Fruit fly (Drosophila melanogaster) whole organism, prepupa: ENCODE results near the gene CG13407.
A peak's percentile ranks its signal among the peaks of the same experiment; 100 is the strongest.

Experiments used
- Blimp-1 ChIP-seq: fragments of 200-800 bp; sonication (Bioruptor generic); optimal IDR thresholded peaks from 3 replicates; lab custom pipeline; 2017; ENCODE audit warnings: missing biosample characterization, missing genetic modification characterization, mild to moderate bottlenecking, moderate library complexity, missing genetic modification reagents
- CG10631 ChIP-seq: fragments of 200-800 bp; sonication (Bioruptor generic); optimal IDR thresholded peaks from 2 replicates; lab custom pipeline; 2016; ENCODE audit warnings: missing biosample characterization, missing genetic modification characterization
- CG10669 ChIP-seq: fragments of 200-800 bp; sonication (Bioruptor generic); optimal IDR thresholded peaks from 3 replicates; lab custom pipeline; 2018; ENCODE audit warnings: missing biosample characterization, mild to moderate bottlenecking, missing genetic modification characterization, moderate library complexity
- CG11294 ChIP-seq: fragments of 200-800 bp; sonication (Bioruptor generic); IDR thresholded peaks from 2 replicates; pipeline ENCODE4 v1.3.6; 2022; ENCODE audit warnings: missing biosample characterization, missing genetic modification characterization
- CG11762 ChIP-seq: fragments of 200-800 bp; sonication (Bioruptor generic); optimal IDR thresholded peaks from 3 replicates; lab custom pipeline; 2016; ENCODE audit warnings: missing biosample characterization, missing genetic modification characterization; ENCODE audit not compliant: insufficient read depth
- CG11902 ChIP-seq: fragments of 200-800 bp; sonication (Bioruptor generic); optimal IDR thresholded peaks from 3 replicates; lab custom pipeline; 2016; ENCODE audit warnings: missing biosample characterization, missing genetic modification characterization
- CG1621 ChIP-seq: fragments of 200-800 bp; sonication (Bioruptor generic); optimal IDR thresholded peaks from 3 replicates; lab custom pipeline; 2018; ENCODE audit warnings: missing biosample characterization, mild to moderate bottlenecking, missing genetic modification characterization
- CG16779 ChIP-seq: fragments of 200-800 bp; sonication (Bioruptor generic); optimal IDR thresholded peaks from 3 replicates; lab custom pipeline; 2017; ENCODE audit warnings: missing biosample characterization, mild to moderate bottlenecking, missing genetic modification characterization
- CG3032 ChIP-seq: fragments of 200-800 bp; optimal IDR thresholded peaks from 2 replicates; lab custom pipeline; 2019; ENCODE audit warnings: missing biosample characterization, mild to moderate bottlenecking, missing genetic modification characterization, moderate library complexity
- CG31627 ChIP-seq: fragments of 200-800 bp; sonication (Bioruptor generic); optimal IDR thresholded peaks from 3 replicates; lab custom pipeline; 2016; ENCODE audit warnings: missing biosample characterization, missing genetic modification characterization
- CG32006 ChIP-seq: fragments of 200-800 bp; sonication (Bioruptor generic); optimal IDR thresholded peaks from 3 replicates; lab custom pipeline; 2017; ENCODE audit warnings: missing biosample characterization, mild to moderate bottlenecking, missing genetic modification characterization
- CG34406 ChIP-seq: fragments of 200-800 bp; sonication (Bioruptor generic); optimal IDR thresholded peaks from 3 replicates; lab custom pipeline; 2016; ENCODE audit warnings: missing biosample characterization, missing genetic modification characterization
- CG3919 ChIP-seq: fragments of 200-800 bp; sonication (Bioruptor generic); optimal IDR thresholded peaks from 3 replicates; lab custom pipeline; 2016; ENCODE audit warnings: missing biosample characterization, missing genetic modification characterization
- CG4318 ChIP-seq: fragments of 200-800 bp; sonication (Bioruptor generic); optimal IDR thresholded peaks from 3 replicates; lab custom pipeline; 2017; ENCODE audit warnings: missing biosample characterization, mild to moderate bottlenecking, missing genetic modification characterization
- CG6163 ChIP-seq: fragments of 200-800 bp; sonication (Bioruptor generic); IDR thresholded peaks from 3 replicates; pipeline ENCODE4 v1.3.6; 2022; ENCODE audit warnings: missing biosample characterization, missing genetic modification characterization
- CG6276 ChIP-seq: fragments of 200-800 bp; sonication (Bioruptor generic); optimal IDR thresholded peaks from 2 replicates; lab custom pipeline; 2017; ENCODE audit warnings: missing biosample characterization, mild to moderate bottlenecking, missing genetic modification characterization
- CG6792 ChIP-seq: fragments of 200-800 bp; sonication (Bioruptor generic); optimal IDR thresholded peaks from 3 replicates; lab custom pipeline; 2016; ENCODE audit warnings: missing biosample characterization, missing genetic modification characterization
- CG6854 ChIP-seq: fragments of 200-800 bp; sonication (Bioruptor generic); optimal IDR thresholded peaks from 2 replicates; lab custom pipeline; 2017; ENCODE audit warnings: missing biosample characterization, mild to moderate bottlenecking, missing genetic modification characterization
- CG7368 ChIP-seq: fragments of 200-800 bp; sonication (Bioruptor generic); optimal IDR thresholded peaks from 3 replicates; lab custom pipeline; 2016; ENCODE audit warnings: missing biosample characterization, missing genetic modification characterization
- CG8119 ChIP-seq: fragments of 200-800 bp; sonication (Bioruptor generic); IDR thresholded peaks from 3 replicates; pipeline ENCODE4 v1.3.6; 2022; ENCODE audit warnings: missing biosample characterization, missing genetic modification characterization
- CG8319 ChIP-seq: fragments of 200-800 bp; sonication (Bioruptor generic); optimal IDR thresholded peaks from 3 replicates; lab custom pipeline; 2016; ENCODE audit warnings: missing biosample characterization, missing genetic modification characterization
- CG9139 ChIP-seq: fragments of 200-800 bp; sonication (Bioruptor generic); optimal IDR thresholded peaks from 3 replicates; lab custom pipeline; 2017; ENCODE audit warnings: missing biosample characterization, mild to moderate bottlenecking, missing genetic modification characterization
- Eip75B ChIP-seq: fragments of 200-800 bp; sonication (Bioruptor generic); optimal IDR thresholded peaks from 3 replicates; lab custom pipeline; 2016; ENCODE audit warnings: missing biosample characterization, missing genetic modification characterization
- Eip78C ChIP-seq: fragments of 200-800 bp; sonication (Bioruptor generic); peaks from one replicate; lab custom pipeline; 2016; ENCODE audit warnings: missing biosample characterization, missing genetic modification characterization
- Eip93F ChIP-seq: fragments of 200-800 bp; sonication (Bioruptor generic); optimal IDR thresholded peaks from 2 replicates; lab custom pipeline; 2016; ENCODE audit warnings: missing biosample characterization, mild to moderate bottlenecking, missing genetic modification characterization
- Ets21C ChIP-seq: fragments of 200-800 bp; sonication (Bioruptor generic); optimal IDR thresholded peaks from 3 replicates; lab custom pipeline; 2016; ENCODE audit warnings: missing biosample characterization, missing genetic modification characterization
- Gug ChIP-seq: fragments of 200-800 bp; sonication (Bioruptor generic); IDR thresholded peaks from 2 replicates; pipeline ENCODE4 v1.3.6; 2022; ENCODE audit warnings: missing biosample characterization, missing genetic modification characterization
- Lpt ChIP-seq: fragments of 200-800 bp; sonication (Bioruptor generic); optimal IDR thresholded peaks from 3 replicates; lab custom pipeline; 2016; ENCODE audit warnings: missing biosample characterization, missing genetic modification characterization
- Met ChIP-seq: fragments of 200-800 bp; sonication (Bioruptor generic); optimal IDR thresholded peaks from 3 replicates; lab custom pipeline; 2016; ENCODE audit warnings: missing biosample characterization, missing genetic modification characterization
- OdsH ChIP-seq: fragments of 200-800 bp; sonication (Bioruptor generic); optimal IDR thresholded peaks from 3 replicates; lab custom pipeline; 2016; ENCODE audit warnings: missing biosample characterization, missing genetic modification characterization
- Smox ChIP-seq: fragments of 200-800 bp; sonication (Bioruptor generic); optimal IDR thresholded peaks from 3 replicates; lab custom pipeline; 2016; ENCODE audit warnings: missing biosample characterization, missing genetic modification characterization
- Sox14 ChIP-seq: fragments of 200-800 bp; sonication (Bioruptor generic); optimal IDR thresholded peaks from 3 replicates; lab custom pipeline; 2016; ENCODE audit warnings: missing biosample characterization, missing genetic modification characterization
- Sox15 ChIP-seq: fragments of 200-800 bp; sonication (Bioruptor generic); optimal IDR thresholded peaks from 3 replicates; lab custom pipeline; 2016; ENCODE audit warnings: missing biosample characterization, missing genetic modification characterization
- acj6 ChIP-seq: fragments of 200-800 bp; sonication (Bioruptor generic); optimal IDR thresholded peaks from 3 replicates; lab custom pipeline; 2016; ENCODE audit warnings: missing biosample characterization, missing genetic modification characterization
- cyc ChIP-seq: fragments of 200-800 bp; sonication (Bioruptor generic); optimal IDR thresholded peaks from 3 replicates; lab custom pipeline; 2016; ENCODE audit warnings: missing biosample characterization, missing genetic modification characterization
- dac ChIP-seq: fragments of 200-800 bp; sonication (Bioruptor generic); optimal IDR thresholded peaks from 2 replicates; lab custom pipeline; 2017; ENCODE audit warnings: missing biosample characterization, mild to moderate bottlenecking, missing genetic modification characterization
- dsx ChIP-seq: fragments of 200-800 bp; optimal IDR thresholded peaks from 3 replicates; lab custom pipeline; 2019; ENCODE audit warnings: missing biosample characterization, mild to moderate bottlenecking, missing genetic modification characterization, moderate library complexity; ENCODE audit not compliant: poor library complexity, severe bottlenecking
- esn ChIP-seq: fragments of 200-800 bp; sonication (Bioruptor generic); optimal IDR thresholded peaks from 2 replicates; lab custom pipeline; 2016; ENCODE audit warnings: missing biosample characterization, mild to moderate bottlenecking, missing genetic modification characterization, moderate library complexity
- fd85E ChIP-seq: fragments of 200-800 bp; sonication (Bioruptor generic); optimal IDR thresholded peaks from 3 replicates; lab custom pipeline; 2016; ENCODE audit warnings: missing biosample characterization, missing genetic modification characterization
- fkh ChIP-seq: fragments of 200-800 bp; sonication (Bioruptor generic); optimal IDR thresholded peaks from 3 replicates; lab custom pipeline; 2017; ENCODE audit warnings: missing biosample characterization, mild to moderate bottlenecking, missing genetic modification characterization, moderate library complexity
- lz ChIP-seq: fragments of 200-800 bp; sonication (Bioruptor generic); optimal IDR thresholded peaks from 3 replicates; lab custom pipeline; 2016; ENCODE audit warnings: missing biosample characterization, missing genetic modification characterization
- net ChIP-seq: fragments of 200-800 bp; sonication (Bioruptor generic); optimal IDR thresholded peaks from 3 replicates; lab custom pipeline; 2016; ENCODE audit warnings: missing biosample characterization, missing genetic modification characterization
- salr ChIP-seq, 2 experiments: fragments of 200-800 bp; sonication (Bioruptor generic); optimal IDR thresholded peaks; 3 replicates each; lab custom pipeline; 2016 to 2018; ENCODE audit warnings: missing biosample characterization in 2 of 2, missing genetic modification characterization in 2 of 2, mild to moderate bottlenecking in 1 of 2
- spab ChIP-seq: fragments of 200-800 bp; sonication (Bioruptor generic); optimal IDR thresholded peaks from 2 replicates; lab custom pipeline; 2017; ENCODE audit warnings: missing biosample characterization, mild to moderate bottlenecking, missing genetic modification characterization, missing genetic modification reagents
- ss ChIP-seq, 2 experiments: fragments of 200-800 bp; sonication (Bioruptor generic); optimal IDR thresholded peaks; 2 replicates in 1 of 2; 3 replicates in 1 of 2; lab custom pipeline; 2017 to 2018; ENCODE audit warnings: mild to moderate bottlenecking in 2 of 2, missing biosample characterization in 2 of 2, missing genetic modification characterization in 2 of 2, moderate library complexity in 1 of 2
- svp ChIP-seq: fragments of 200-800 bp; sonication (Bioruptor generic); peaks from one replicate; lab custom pipeline; 2016; ENCODE audit warnings: missing biosample characterization, missing genetic modification characterization
- topi ChIP-seq: fragments of 200-800 bp; sonication (Bioruptor generic); optimal IDR thresholded peaks from 3 replicates; lab custom pipeline; 2016; ENCODE audit warnings: missing biosample characterization, missing genetic modification characterization
- vri ChIP-seq: fragments of 200-800 bp; sonication (Bioruptor generic); optimal IDR thresholded peaks from 3 replicates; lab custom pipeline; 2016; ENCODE audit warnings: missing biosample characterization, mild to moderate bottlenecking, missing genetic modification characterization

CG13407 gene

dm6 chr3R:22136967-22137516, 33.8 kb downstream of the CG13407 start (continued):
- TF ChIP-seq Sox15 (GFP tag; lab: Kevin White, UChicago) (no peak), Blimp-1 (no peak), esn (GFP tag; lab: Kevin White, UChicago) (peak; percentile 45), Smox (GFP tag; lab: Kevin White, UChicago) (no peak), spab (GFP tag; lab: Kevin White, UChicago) (peak; percentile 57), Eip75B (GFP tag; lab: Kevin White, UChicago) (peak; percentile 45), Sox14 (no peak), CG32006 (peak; percentile 12)

- peak; percentile 95 for TF ChIP-seq CG6163
- peak; percentile 75 for TF ChIP-seq Met (GFP tag; lab: Kevin White, UChicago)
- TF ChIP-seq vri (GFP tag; lab: Kevin White, UChicago), result peak; percentile 59
- peak; percentile 77 for TF ChIP-seq CG34406 (GFP tag; lab: Kevin White, UChicago)
- TF ChIP-seq CG1621 (tag; lab: Kevin White, UChicago), result peak; percentile 93
- TF ChIP-seq dsx (GFP tag; lab: Kevin White, UChicago), result peak; percentile 85
- TF ChIP-seq ss (GFP tag; optimal IDR thresholded peaks at IDR 0.05; lab: Kevin White, UChicago), result peak; percentile 90 to 96
- TF ChIP-seq CG11902 (GFP tag; lab: Kevin White, UChicago), result peak; percentile 53
- TF ChIP-seq CG11762, result peak; percentile 96
- TF ChIP-seq esn (GFP tag; lab: Kevin White, UChicago), result peak; percentile 73
- peak; percentile 77 for TF ChIP-seq CG16779 (tag; lab: Kevin White, UChicago)
- peak; percentile 96 for TF ChIP-seq Eip78C (GFP tag; lab: Kevin White, UChicago)
- peak; percentile 76 for TF ChIP-seq topi
- TF ChIP-seq CG3032, result peak; percentile 88
- peak; percentile 94 for TF ChIP-seq CG7368 (GFP tag; lab: Kevin White, UChicago)
- TF ChIP-seq fkh (GFP tag; lab: Kevin White, UChicago), result peak; percentile 16
- TF ChIP-seq CG11294 (GFP tag; lab: Robert Waterston, UW), result peak; percentile 68
- TF ChIP-seq CG8119 (GFP tag; lab: Robert Waterston, UW), result peak; percentile 91
- TF ChIP-seq net (GFP tag; lab: Kevin White, UChicago), result peak; percentile 87
- TF ChIP-seq svp (GFP tag; lab: Kevin White, UChicago), result peak; percentile 88
- peak; percentile 84 for TF ChIP-seq acj6
- TF ChIP-seq fd85E (GFP tag; lab: Kevin White, UChicago), result peak; percentile 73
- peak; percentile 81 for TF ChIP-seq CG6792 (GFP tag; lab: Kevin White, UChicago)
- peak; percentile 37 for TF ChIP-seq CG6854
- TF ChIP-seq CG4318 (GFP tag; lab: Kevin White, UChicago), result peak; percentile 79
- peak; percentile 66 for TF ChIP-seq lz (GFP tag; lab: Kevin White, UChicago)
- peak; percentile 93 for TF ChIP-seq CG32006
- TF ChIP-seq cyc, result peak; percentile 67
- TF ChIP-seq Smox (GFP tag; lab: Kevin White, UChicago), result peak; percentile 47
- peak; percentile 90 for TF ChIP-seq Lpt
- peak; percentile 88 for TF ChIP-seq Gug (GFP tag; lab: Robert Waterston, UW)
- peak; percentile 91 for TF ChIP-seq CG10669
- peak; percentile 74 for TF ChIP-seq CG8319 (GFP tag; lab: Kevin White, UChicago)
- peak; percentile 92 for TF ChIP-seq CG3919 (GFP tag; lab: Kevin White, UChicago)
- TF ChIP-seq CG9139, result peak; percentile 78
- peak; percentile 81 to 85 for TF ChIP-seq salr (GFP tag; optimal IDR thresholded peaks at IDR 0.05; lab: Kevin White, UChicago)
- TF ChIP-seq Blimp-1, result peak; percentile 33
- TF ChIP-seq Sox15 (GFP tag; lab: Kevin White, UChicago), result peak; percentile 63
- peak; percentile 70 for TF ChIP-seq CG31627
- peak; percentile 90 for TF ChIP-seq Sox14
- TF ChIP-seq OdsH (GFP tag; lab: Kevin White, UChicago), result peak; percentile 85
- peak; percentile 83 for TF ChIP-seq dac (GFP tag; lab: Kevin White, UChicago)
- TF ChIP-seq Eip93F (GFP tag; lab: Kevin White, UChicago), result no peak
- TF ChIP-seq CG10631 (GFP tag; lab: Kevin White, UChicago), result peak; percentile 86
- peak; percentile 89 for TF ChIP-seq CG6276
- TF ChIP-seq Ets21C, result peak; percentile 57
Observed at dm6 chr3R:22139113-22139512, 35.9 kb downstream of the CG13407 start.
